Fruit fly (Drosophila melanogaster) whole organism, embryonic: ENCODE data around the gene PNKP.
A peak's percentile ranks its signal among the peaks of the same experiment; 100 is the strongest.

Source experiments
- BEAF-32 ChIP-seq: fragments of 200-800 bp; sonication (Bioruptor generic); optimal IDR thresholded peaks from 3 replicates; lab custom pipeline; 2017; ENCODE audit warnings: missing biosample characterization, missing genetic modification characterization, mild to moderate bottlenecking, moderate library complexity, missing genetic modification reagents
- CG10979 ChIP-seq: fragments of 200-800 bp; sonication (Bioruptor generic); optimal IDR thresholded peaks from 2 replicates; lab custom pipeline; 2018; ENCODE audit warnings: missing biosample characterization, mild to moderate bottlenecking, missing genetic modification characterization, moderate library complexity
- CG12659 ChIP-seq: fragments of 200-800 bp; sonication (Bioruptor generic); optimal IDR thresholded peaks from 3 replicates; lab custom pipeline; 2017; ENCODE audit warnings: mild to moderate bottlenecking, missing biosample characterization, missing genetic modification reagents, missing genetic modification characterization
- CG14050 ChIP-seq: fragments of 200-800 bp; sonication (Bioruptor generic); IDR thresholded peaks from 3 replicates; pipeline ENCODE4 v1.3.6; 2022; ENCODE audit warnings: missing biosample characterization, missing genetic modification characterization
- CG14710 ChIP-seq: fragments of 200-800 bp; sonication (Bioruptor generic); optimal IDR thresholded peaks from 3 replicates; lab custom pipeline; 2019; ENCODE audit warnings: missing biosample characterization, mild to moderate bottlenecking, missing genetic modification characterization, moderate library complexity
- CG15514 ChIP-seq: fragments of 200-800 bp; sonication (Bioruptor generic); optimal IDR thresholded peaks from 3 replicates; lab custom pipeline; 2017; ENCODE audit warnings: missing biosample characterization, missing genetic modification characterization, mild to moderate bottlenecking, moderate library complexity, missing genetic modification reagents
- CG18764 ChIP-seq: fragments of 200-800 bp; sonication (Bioruptor generic); optimal IDR thresholded peaks from 3 replicates; lab custom pipeline; 2016; ENCODE audit warnings: missing biosample characterization, missing genetic modification characterization
- CG32772 ChIP-seq: fragments of 200-800 bp; sonication (Bioruptor generic); IDR thresholded peaks from 2 replicates; pipeline ENCODE4 v1.3.6; 2022; ENCODE audit warnings: missing biosample characterization, missing genetic modification characterization
- CG43689 ChIP-seq: fragments of 200-800 bp; sonication (Bioruptor generic); IDR thresholded peaks from 2 replicates; pipeline ENCODE4 v1.3.6; 2022; ENCODE audit warnings: missing biosample characterization, missing genetic modification characterization
- CG4617 ChIP-seq: fragments of 200-800 bp; sonication (Bioruptor generic); optimal IDR thresholded peaks from 3 replicates; lab custom pipeline; 2016; ENCODE audit warnings: missing biosample characterization, missing genetic modification characterization, borderline replicate concordance
- CG5245 ChIP-seq: fragments of 200-800 bp; sonication (Bioruptor generic); optimal IDR thresholded peaks from 3 replicates; lab custom pipeline; 2016; ENCODE audit warnings: missing biosample characterization, missing genetic modification characterization
- CG7839 ChIP-seq: fragments of 200-800 bp; sonication (Bioruptor generic); optimal IDR thresholded peaks from 3 replicates; lab custom pipeline; 2018; ENCODE audit warnings: missing biosample characterization, mild to moderate bottlenecking, missing genetic modification characterization, moderate library complexity
- CG8359 ChIP-seq: fragments of 200-800 bp; sonication (Bioruptor generic); optimal IDR thresholded peaks from 2 replicates; lab custom pipeline; 2017; ENCODE audit warnings: missing biosample characterization, mild to moderate bottlenecking, missing genetic modification characterization, borderline replicate concordance
- CG8478 ChIP-seq: fragments of >200 bp; optimal IDR thresholded peaks from 2 replicates; lab custom pipeline; 2018
- CG8944 ChIP-seq: fragments of 200-800 bp; sonication (Bioruptor generic); optimal IDR thresholded peaks from 3 replicates; lab custom pipeline; 2016; ENCODE audit warnings: missing biosample characterization, missing genetic modification characterization
- CG9215 ChIP-seq: fragments of 200-800 bp; sonication (Bioruptor generic); IDR thresholded peaks from 2 replicates; pipeline ENCODE4 v1.3.6; 2022; ENCODE audit warnings: missing biosample characterization, missing genetic modification characterization
- CG9727 ChIP-seq: fragments of 200-800 bp; sonication (Bioruptor generic); optimal IDR thresholded peaks from 3 replicates; lab custom pipeline; 2017; ENCODE audit warnings: missing biosample characterization, mild to moderate bottlenecking, missing genetic modification characterization
- CG9797 ChIP-seq: fragments of 200-800 bp; sonication (Bioruptor generic); optimal IDR thresholded peaks from 3 replicates; lab custom pipeline; 2018; ENCODE audit warnings: missing biosample characterization, mild to moderate bottlenecking, missing genetic modification characterization
- D ChIP-seq, 2 experiments: fragments of 200-800 bp in 1 of 2; fragments of >200 bp in 1 of 2; sonication (Bioruptor generic) in 1 of 2; optimal IDR thresholded peaks; 2 replicates in 1 of 2; 3 replicates in 1 of 2; lab custom pipeline; 2017; ENCODE audit warnings: mild to moderate bottlenecking in 1 of 2, missing biosample characterization in 1 of 2, missing genetic modification characterization in 1 of 2, missing genetic modification reagents in 1 of 2
- D19B ChIP-seq: fragments of 200-800 bp; sonication (Bioruptor generic); optimal IDR thresholded peaks from 2 replicates; lab custom pipeline; 2017; ENCODE audit warnings: missing biosample characterization, mild to moderate bottlenecking, missing genetic modification characterization
- Dfd ChIP-seq, 2 experiments: fragments of >200 bp; optimal IDR thresholded peaks; 2 replicates each; lab custom pipeline; 2017; ENCODE audit warnings: missing biosample characterization in 2 of 2, missing genetic modification characterization in 2 of 2
- Dp ChIP-seq: fragments of 200-800 bp; sonication (Bioruptor generic); optimal IDR thresholded peaks from 2 replicates; lab custom pipeline; 2018; ENCODE audit warnings: missing biosample characterization, mild to moderate bottlenecking, missing genetic modification characterization, moderate library complexity
- H2.0 ChIP-seq: fragments of 200-800 bp; sonication (Bioruptor generic); IDR thresholded peaks from 2 replicates; pipeline ENCODE4 v1.3.6; 2022; ENCODE audit warnings: missing biosample characterization, missing genetic modification characterization
- Hmr ChIP-seq: fragments of 200-800 bp; sonication (Bioruptor generic); optimal IDR thresholded peaks from 3 replicates; lab custom pipeline; 2017; ENCODE audit warnings: mild to moderate bottlenecking, missing biosample characterization, missing genetic modification reagents, missing genetic modification characterization
- Jarid2 ChIP-seq: fragments of 200-800 bp; sonication (Bioruptor generic); optimal IDR thresholded peaks from 3 replicates; lab custom pipeline; 2017; ENCODE audit warnings: mild to moderate bottlenecking, missing biosample characterization, missing genetic modification reagents, missing genetic modification characterization
- MBD-R2 ChIP-seq: fragments of 200-800 bp; sonication (Bioruptor generic); IDR thresholded peaks from 2 replicates; pipeline ENCODE4 v1.3.6; 2022; ENCODE audit warnings: missing biosample characterization, missing genetic modification characterization
- Max ChIP-seq: fragments of 200-800 bp; sonication (Bioruptor generic); optimal IDR thresholded peaks from 2 replicates; lab custom pipeline; 2016; ENCODE audit warnings: missing biosample characterization, mild to moderate bottlenecking, missing genetic modification characterization
- Myb ChIP-seq: fragments of 200-800 bp; sonication (Bioruptor generic); optimal IDR thresholded peaks from 2 replicates; lab custom pipeline; 2016; ENCODE audit warnings: missing biosample characterization, missing genetic modification characterization
- Nf-YB ChIP-seq: fragments of 200-800 bp; sonication (Bioruptor generic); optimal IDR thresholded peaks from 3 replicates; lab custom pipeline; 2019; ENCODE audit warnings: missing biosample characterization, mild to moderate bottlenecking, missing genetic modification characterization, moderate library complexity
- Nf-YC ChIP-seq: fragments of 200-800 bp; optimal IDR thresholded peaks from 3 replicates; lab custom pipeline; 2019; ENCODE audit warnings: missing biosample characterization, mild to moderate bottlenecking, missing genetic modification characterization, moderate library complexity
- Pdp1 ChIP-seq, 2 experiments: fragments of 200-800 bp; sonication (Bioruptor generic); optimal IDR thresholded peaks; 3 replicates each; lab custom pipeline; 2016; ENCODE audit warnings: missing biosample characterization in 2 of 2, missing genetic modification characterization in 2 of 2, mild to moderate bottlenecking in 1 of 2, moderate library complexity in 1 of 2
- Ptx1 ChIP-seq: fragments of 200-800 bp; sonication (Bioruptor generic); IDR thresholded peaks from 2 replicates; pipeline ENCODE4 v1.3.6; 2022; ENCODE audit warnings: missing biosample characterization, missing genetic modification characterization
- Rfx ChIP-seq: fragments of 200-800 bp; sonication (Bioruptor generic); IDR thresholded peaks from 2 replicates; pipeline ENCODE4 v1.3.6; 2022; ENCODE audit warnings: missing biosample characterization, missing genetic modification characterization
- ase ChIP-seq: fragments of 200-800 bp; sonication (Bioruptor generic); IDR thresholded peaks from 3 replicates; pipeline ENCODE4 v1.3.6; 2022; ENCODE audit warnings: missing biosample characterization, missing genetic modification characterization
- cg ChIP-seq: fragments of 200-800 bp; sonication (Bioruptor generic); optimal IDR thresholded peaks from 3 replicates; lab custom pipeline; 2019; ENCODE audit warnings: missing biosample characterization, mild to moderate bottlenecking, missing genetic modification characterization, moderate library complexity
- dmrt11E ChIP-seq: fragments of 200-800 bp; sonication (Bioruptor generic); optimal IDR thresholded peaks from 3 replicates; lab custom pipeline; 2018; ENCODE audit warnings: missing biosample characterization, mild to moderate bottlenecking, missing genetic modification characterization, moderate library complexity
- gcm ChIP-seq: fragments of 200-800 bp; sonication (Bioruptor generic); optimal IDR thresholded peaks from 2 replicates; lab custom pipeline; 2019; ENCODE audit warnings: missing biosample characterization, mild to moderate bottlenecking, missing genetic modification characterization, moderate library complexity
- nmo ChIP-seq: fragments of 200-800 bp; sonication (Bioruptor generic); optimal IDR thresholded peaks from 2 replicates; lab custom pipeline; 2018; ENCODE audit warnings: missing biosample characterization, mild to moderate bottlenecking, missing genetic modification characterization, moderate library complexity
- pan ChIP-seq, 4 experiments: fragments of >200 bp in 3 of 4; fragments of 200-800 bp in 1 of 4; sonication (Bioruptor generic) in 1 of 4; optimal IDR thresholded peaks in 3 of 4; IDR thresholded peaks in 1 of 4; 2 replicates each; pipeline versions ENCODE4 v1.3.6 to Lab custom; 2017 to 2022; ENCODE audit warnings: missing biosample characterization in 2 of 4, missing genetic modification characterization in 2 of 4, mixed read lengths in 1 of 4
- pb ChIP-seq: fragments of 200-800 bp; sonication (Bioruptor generic); optimal IDR thresholded peaks from 3 replicates; lab custom pipeline; 2016; ENCODE audit warnings: missing biosample characterization, missing genetic modification characterization
- psq ChIP-seq: fragments of 200-800 bp; sonication (Bioruptor generic); optimal IDR thresholded peaks from 2 replicates; lab custom pipeline; 2017; ENCODE audit warnings: missing biosample characterization, missing genetic modification characterization
- pzg ChIP-seq: fragments of 200-800 bp; sonication (Bioruptor generic); optimal IDR thresholded peaks from 3 replicates; lab custom pipeline; 2018; ENCODE audit warnings: missing biosample characterization, mild to moderate bottlenecking, missing genetic modification characterization, moderate library complexity
- sens ChIP-seq: fragments of 200-800 bp; sonication (Bioruptor generic); peaks from one replicate; lab custom pipeline; 2016; ENCODE audit warnings: missing biosample characterization, missing genetic modification characterization
- sens-2 ChIP-seq: fragments of 200-800 bp; sonication (Bioruptor generic); IDR thresholded peaks from 2 replicates; pipeline ENCODE4 v1.3.6; 2022; ENCODE audit warnings: missing biosample characterization, missing genetic modification characterization
- ssp ChIP-seq: fragments of 200-800 bp; sonication (Bioruptor generic); IDR thresholded peaks from 2 replicates; pipeline ENCODE4 v1.3.6; 2022; ENCODE audit warnings: missing biosample characterization, missing genetic modification characterization
- tin ChIP-seq: fragments of 200-800 bp; sonication (Bioruptor generic); optimal IDR thresholded peaks from 3 replicates; lab custom pipeline; 2016; ENCODE audit warnings: missing biosample characterization, missing genetic modification characterization
- trem ChIP-seq: fragments of 200-800 bp; optimal IDR thresholded peaks from 3 replicates; lab custom pipeline; 2019; ENCODE audit warnings: missing biosample characterization, mild to moderate bottlenecking, missing genetic modification characterization, moderate library complexity
- vvl ChIP-seq: fragments of 200-800 bp; sonication (Bioruptor generic); IDR thresholded peaks from 2 replicates; pipeline ENCODE4 v1.3.6; 2022; ENCODE audit warnings: missing biosample characterization, missing genetic modification characterization
- zen ChIP-seq: fragments of 200-800 bp; sonication (Bioruptor generic); optimal IDR thresholded peaks from 3 replicates; lab custom pipeline; 2018; ENCODE audit warnings: missing biosample characterization, mild to moderate bottlenecking, missing genetic modification characterization, moderate library complexity

Gene PNKP

dm6 chr3R:8362259-8362876, 19.1 kb upstream of the PNKP start, which contains the start of the genes Veneno and CG7963 (continued):
- TF ChIP-seq MBD-R2 (GFP tag; lab: Robert Waterston, UW), result peak; percentile 60
- TF ChIP-seq D (optimal IDR thresholded peaks at IDR 0.05; lab: Kevin White, UChicago), result no peak
- no peak for TF ChIP-seq D (GFP tag; optimal IDR thresholded peaks at IDR 0.05; lab: Kevin White, UChicago)
- 0 out of 2 replicates have a peak, but pooled peaks have one; percentile 22 for TF ChIP-seq vvl (GFP tag; lab: Robert Waterston, UW)
- peak; percentile 65 for TF ChIP-seq CG4617 (GFP tag; lab: Kevin White, UChicago)
- peak; percentile 6 for TF ChIP-seq Max (GFP tag; lab: Kevin White, UChicago)
- no peak for TF ChIP-seq CG9727 (GFP tag; lab: Kevin White, UChicago)
- TF ChIP-seq ase (GFP tag; lab: Robert Waterston, UW), result no peak
- TF ChIP-seq Jarid2 (GFP tag; lab: Kevin White, UChicago), result no peak
- peak; percentile 3 for TF ChIP-seq D19B (GFP tag; lab: Kevin White, UChicago)
- TF ChIP-seq Nf-YC (tag; lab: Kevin White, UChicago), result peak; percentile 51
- TF ChIP-seq CG14050, result no peak
- no peak for TF ChIP-seq sens-2 (GFP tag; lab: Robert Waterston, UW)
- TF ChIP-seq CG9215 (GFP tag; lab: Robert Waterston, UW), result no peak
- peak; percentile 65 for TF ChIP-seq CG9797 (GFP tag; lab: Kevin White, UChicago)
- TF ChIP-seq zen (tag; lab: Kevin White, UChicago), result peak; percentile 25
- no peak for TF ChIP-seq sens (GFP tag; lab: Kevin White, UChicago)
- TF ChIP-seq Nf-YB (GFP tag; lab: Kevin White, UChicago), result no peak
- peak; percentile 39 for TF ChIP-seq Hmr (GFP tag; lab: Kevin White, UChicago)
- peak; percentile 78 for TF ChIP-seq CG14710 (tag; lab: Kevin White, UChicago)
- TF ChIP-seq dmrt11E (tag; lab: Kevin White, UChicago), result peak; percentile 19
- peak; percentile 28 for TF ChIP-seq CG10979 (tag; lab: Kevin White, UChicago)
- no peak for TF ChIP-seq Ptx1
- TF ChIP-seq cg, result no peak
- no peak for TF ChIP-seq CG5245
- peak; percentile 44 for TF ChIP-seq Dp (GFP tag; lab: Kevin White, UChicago)
- peak; percentile 17 for TF ChIP-seq tin (GFP tag; lab: Kevin White, UChicago)
- peak; percentile 47 for TF ChIP-seq CG12659 (GFP tag; lab: Kevin White, UChicago)
- TF ChIP-seq CG8478 (lab: Kevin White, UChicago), result no peak
- TF ChIP-seq Myb (GFP tag; lab: Kevin White, UChicago), result peak; percentile 57
- no peak for TF ChIP-seq CG32772
- peak; percentile 56 for TF ChIP-seq CG15514 (GFP tag; lab: Kevin White, UChicago)
- no peak for TF ChIP-seq H2.0 (GFP tag; lab: Robert Waterston, UW)
- TF ChIP-seq nmo, result peak; percentile 71
- no peak for TF ChIP-seq pan (optimal IDR thresholded peaks at IDR 0.05; lab: Kevin White, UChicago)
- TF ChIP-seq pan (GFP tag; optimal IDR thresholded peaks at IDR 0.05 in 1 of 2, IDR thresholded peaks at IDR 0.05 in 1 of 2), result peak in 1 of 2 experiments; percentile 15
- TF ChIP-seq CG8944, result no peak
- TF ChIP-seq Dfd (GFP tag; optimal IDR thresholded peaks at IDR 0.05; lab: Kevin White, UChicago), result peak in 1 of 2 experiments; percentile 3
- TF ChIP-seq CG43689, result no peak
- TF ChIP-seq gcm (GFP tag; lab: Kevin White, UChicago), result peak; percentile 6
- peak; percentile 97 for TF ChIP-seq ssp
- peak; percentile 38 for TF ChIP-seq BEAF-32 (GFP tag; lab: Kevin White, UChicago)
- peak; percentile 47 for TF ChIP-seq Rfx (GFP tag; lab: Robert Waterston, UW)
- TF ChIP-seq CG7839, result peak; percentile 57
- no peak for TF ChIP-seq Pdp1 (GFP tag; optimal IDR thresholded peaks at IDR 0.05; lab: Kevin White, UChicago)
- no peak for TF ChIP-seq pb (GFP tag; lab: Kevin White, UChicago)
- TF ChIP-seq psq (GFP tag; lab: Kevin White, UChicago), result no peak
- TF ChIP-seq CG18764 (GFP tag; lab: Kevin White, UChicago), result no peak
- TF ChIP-seq CG8359 (GFP tag; lab: Kevin White, UChicago), result no peak
- TF ChIP-seq trem (tag; lab: Kevin White, UChicago), result peak; percentile 83
- TF ChIP-seq pzg (GFP tag; lab: Kevin White, UChicago), result peak; percentile 60
